Worm (Caenorhabditis elegans): Measurements from ENCODE around the gene tin-9.2.

DNA sequence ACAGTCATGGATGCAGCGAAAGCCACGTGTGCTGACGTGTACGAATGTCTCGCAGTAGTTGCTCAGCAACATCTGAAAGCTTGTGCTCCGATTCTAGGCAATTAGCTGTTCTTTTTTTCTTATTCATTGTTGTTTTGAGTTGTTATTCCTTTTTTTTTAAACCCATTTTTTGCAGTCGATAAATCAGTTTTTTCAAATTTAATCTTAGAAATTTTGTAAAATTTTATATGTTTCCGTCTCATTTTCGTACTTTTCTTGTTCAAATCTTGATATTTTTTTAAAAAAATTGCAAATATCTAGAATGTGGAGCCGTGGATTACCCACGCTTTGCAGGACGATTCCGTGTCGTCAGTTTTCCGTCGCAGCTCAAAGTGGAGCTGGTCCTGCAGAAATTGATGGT, 1.6 kb downstream of the tin-9.2 start, which contains the start of gene fask-1:
- TF ChIP-seq scrt-1 (GFP tag; IDR thresholded peaks at IDR 0.05) (no peak), flt-1 (GFP tag; IDR thresholded peaks at IDR 0.05) (no peak), ama-1 (optimal IDR thresholded peaks at IDR 0.05) (no peak), aly-1 (tag; optimal IDR thresholded peaks at IDR 0.05) (no peak), F13C5.2 (tag; optimal IDR thresholded peaks at IDR 0.05) (no peak), B0310.2 (tag; optimal IDR thresholded peaks at IDR 0.05) (no peak), ceh-36 (tag; optimal IDR thresholded peaks at IDR 0.05) (no peak)
